Worm (Caenorhabditis elegans) whole organism, midembryonic: Measurements from ENCODE around the gene sut-1.

Experiments used
- cog-1 ChIP-seq: sonication (generic microtip); optimal IDR thresholded peaks from 2 replicates; lab custom pipeline; 2016; ENCODE audit warnings: missing genetic modification characterization, missing compliant biosample characterization
- flt-1 ChIP-seq: fragments of 200-800 bp; sonication (Bioruptor generic); IDR thresholded peaks from 2 replicates; pipeline ENCODE4 v1.3.6; 2022; ENCODE audit warnings: missing genetic modification characterization, missing compliant biosample characterization
- klf-2 ChIP-seq: fragments of 200-800 bp; sonication (Bioruptor generic); conservative IDR thresholded peaks from 2 replicates; pipeline ENCODE4 v1.3.6; 2022; ENCODE audit warnings: missing genetic modification reagents, missing genetic modification characterization, missing compliant biosample characterization
- med-1 ChIP-seq: sonication (generic microtip); optimal IDR thresholded peaks from 2 replicates; lab custom pipeline; 2017; ENCODE audit warnings: missing genetic modification characterization, mild to moderate bottlenecking, missing compliant biosample characterization, antibody characterized with exemption, missing genetic modification reagents; ENCODE audit not compliant: insufficient read depth
- tab-1 ChIP-seq: fragments of 200-800 bp; sonication (Bioruptor generic); IDR thresholded peaks from 2 replicates; pipeline ENCODE4 v1.3.6; 2022; ENCODE audit warnings: missing genetic modification characterization, missing compliant biosample characterization
- ztf-23 ChIP-seq: fragments of 200-800 bp; sonication (Bioruptor generic); IDR thresholded peaks from 2 replicates; pipeline ENCODE4 v1.3.6; 2022; ENCODE audit warnings: missing genetic modification reagents, missing genetic modification characterization, missing compliant biosample characterization
- ztf-29 ChIP-seq: fragments of 200-800 bp; sonication (Bioruptor generic); IDR thresholded peaks from 2 replicates; pipeline ENCODE4 v1.3.6; 2022; ENCODE audit warnings: missing genetic modification reagents, missing genetic modification characterization, missing compliant biosample characterization

ce11 chrII:1082859-1083258 lies 40.2 kb downstream of the sut-1 start, which contains the start of gene K02E7.1:
- TF ChIP-seq ztf-29 (GFP tag; lab: Robert Waterston, UW): no peak
- no peak for TF ChIP-seq tab-1
- no peak for TF ChIP-seq med-1 (GFP tag; lab: Kevin White, UChicago)
- TF ChIP-seq ztf-23 (GFP tag; lab: Robert Waterston, UW): no peak
- TF ChIP-seq flt-1 (GFP tag; lab: Robert Waterston, UW): no peak
- TF ChIP-seq cog-1 (tag; lab: Kevin White, UChicago): no peak
- no peak for TF ChIP-seq klf-2 (GFP tag; lab: Robert Waterston, UW)
